Fruit fly (Drosophila melanogaster) whole organism: Measurements from ENCODE around the gene CG18547.

Experiments
- CG8478 ChIP-seq: fragments of >200 bp; optimal IDR thresholded peaks from 2 replicates; lab custom pipeline; 2018; ENCODE audit warnings: inconsistent platforms
- Dll ChIP-seq: fragments of >200 bp; optimal IDR thresholded peaks from 2 replicates; lab custom pipeline; 2017
- EcR ChIP-seq, 2 experiments: fragments of >200 bp; optimal IDR thresholded peaks; 2 replicates each; lab custom pipeline; 2017; ENCODE audit warnings: missing biosample characterization in 2 of 2, missing genetic modification characterization in 2 of 2, missing genetic modification reagents in 2 of 2
- pan ChIP-seq: fragments of >200 bp; optimal IDR thresholded peaks from 2 replicates; lab custom pipeline; 2017
- psq ChIP-seq: fragments of >200 bp; optimal IDR thresholded peaks from 2 replicates; lab custom pipeline; 2017
- usp ChIP-seq: fragments of >200 bp; optimal IDR thresholded peaks from 2 replicates; lab custom pipeline; 2017; ENCODE audit warnings: missing biosample characterization, missing genetic modification characterization, mixed read lengths

CG18547 gene

dm6 chr3R:11984862-11985261 lies 4.7 kb upstream of the CG18547 start:
- no peak for TF ChIP-seq EcR (GFP tag; optimal IDR thresholded peaks at IDR 0.05; lab: Kevin White, UChicago)
- TF ChIP-seq pan (lab: Kevin White, UChicago), result no peak
- no peak for TF ChIP-seq psq (lab: Kevin White, UChicago)
- TF ChIP-seq CG8478 (lab: Kevin White, UChicago), result no peak
- no peak for TF ChIP-seq Dll (lab: Kevin White, UChicago)
- TF ChIP-seq usp (GFP tag; lab: Kevin White, UChicago), result no peak

- TF ChIP-seq Dll (lab: Kevin White, UChicago) (no peak), usp (GFP tag; lab: Kevin White, UChicago) (no peak), pan (lab: Kevin White, UChicago) (no peak), EcR (GFP tag; optimal IDR thresholded peaks at IDR 0.05; lab: Kevin White, UChicago) (no peak), CG8478 (lab: Kevin White, UChicago) (no peak), psq (lab: Kevin White, UChicago) (no peak)
Observed at dm6 chr3R:11984441-11984840, 4.3 kb upstream of the CG18547 start, which contains the start of gene CG3397. Gene CG3397 (minus strand): TSS chr3R:11984541.

- TF ChIP-seq pan (lab: Kevin White, UChicago), result no peak
- no peak for TF ChIP-seq psq (lab: Kevin White, UChicago)
Observed at dm6 chr3R:11982547-11982946, 2.4 kb upstream of the CG18547 start.

dm6 chr3R:11981962-11982361 lies 1.8 kb upstream of the CG18547 start, which contains the start of gene CG12224:
Gene CG12224 (minus strand): TSS chr3R:11982062.
- TF ChIP-seq CG8478 (lab: Kevin White, UChicago) (no peak), pan (lab: Kevin White, UChicago) (no peak), Dll (lab: Kevin White, UChicago) (no peak), usp (GFP tag; lab: Kevin White, UChicago) (no peak), EcR (GFP tag; optimal IDR thresholded peaks at IDR 0.05; lab: Kevin White, UChicago) (no peak)

- no peak for TF ChIP-seq EcR (GFP tag; optimal IDR thresholded peaks at IDR 0.05; lab: Kevin White, UChicago)
- no peak for TF ChIP-seq CG8478 (lab: Kevin White, UChicago)
- no peak for TF ChIP-seq psq (lab: Kevin White, UChicago)
- no peak for TF ChIP-seq pan (lab: Kevin White, UChicago)
- TF ChIP-seq usp (GFP tag; lab: Kevin White, UChicago), result no peak
- no peak for TF ChIP-seq Dll (lab: Kevin White, UChicago)
Observed at dm6 chr3R:11978278-11978677, 1.9 kb downstream of the CG18547 start.

- TF ChIP-seq pan (lab: Kevin White, UChicago) (peak; percentile 44), psq (lab: Kevin White, UChicago) (no peak)
Observed at dm6 chr3R:11977336-11977678, 2.9 kb downstream of the CG18547 start.

dm6 chr3R:11976556-11977335 lies 3.4 kb downstream of the CG18547 start, which contains the start of gene CG10005:
Gene CG10005 (minus strand): TSS chr3R:11977197.
- TF ChIP-seq usp (GFP tag; lab: Kevin White, UChicago) (no peak), EcR (GFP tag; optimal IDR thresholded peaks at IDR 0.05; lab: Kevin White, UChicago) (peak in 1 of 2 experiments; percentile 67), psq (lab: Kevin White, UChicago) (no peak), CG8478 (lab: Kevin White, UChicago) (no peak), Dll (lab: Kevin White, UChicago) (no peak), pan (lab: Kevin White, UChicago) (no peak)

- TF ChIP-seq CG8478 (lab: Kevin White, UChicago) (no peak), psq (lab: Kevin White, UChicago) (no peak), pan (lab: Kevin White, UChicago) (no peak), usp (GFP tag; lab: Kevin White, UChicago) (no peak), Dll (lab: Kevin White, UChicago) (no peak)
Observed at dm6 chr3R:11974631-11975030, 5.6 kb downstream of the CG18547 start, which contains the start of gene Tango9. Gene Tango9 (minus strand): TSS chr3R:11974910.

dm6 chr3R:11973826-11974225 lies 6.4 kb downstream of the CG18547 start:
- TF ChIP-seq usp (GFP tag; lab: Kevin White, UChicago) (no peak), EcR (GFP tag; optimal IDR thresholded peaks at IDR 0.05; lab: Kevin White, UChicago) (no peak), psq (lab: Kevin White, UChicago) (no peak), CG8478 (lab: Kevin White, UChicago) (no peak), pan (lab: Kevin White, UChicago) (no peak), Dll (lab: Kevin White, UChicago) (no peak)

dm6 chr3R:11971394-11971793 lies 8.8 kb downstream of the CG18547 start, which contains the start of gene GC2:
Gene GC2 (plus strand): TSS chr3R:11971694.
- TF ChIP-seq CG8478 (lab: Kevin White, UChicago), result no peak
- no peak for TF ChIP-seq Dll (lab: Kevin White, UChicago)
- no peak for TF ChIP-seq pan (lab: Kevin White, UChicago)
- TF ChIP-seq psq (lab: Kevin White, UChicago), result no peak
- no peak for TF ChIP-seq EcR (GFP tag; optimal IDR thresholded peaks at IDR 0.05; lab: Kevin White, UChicago)
- TF ChIP-seq usp (GFP tag; lab: Kevin White, UChicago), result no peak

- TF ChIP-seq CG8478 (lab: Kevin White, UChicago), result no peak
- no peak for TF ChIP-seq usp (GFP tag; lab: Kevin White, UChicago)
- TF ChIP-seq psq (lab: Kevin White, UChicago), result no peak
- no peak for TF ChIP-seq Dll (lab: Kevin White, UChicago)
- TF ChIP-seq EcR (GFP tag; optimal IDR thresholded peaks at IDR 0.05; lab: Kevin White, UChicago), result no peak
- TF ChIP-seq pan (lab: Kevin White, UChicago), result no peak
Observed at dm6 chr3R:11969217-11969616, 11.0 kb downstream of the CG18547 start.
